Worm (Caenorhabditis elegans): Measurements from ENCODE around the gene ZC239.21.

DNA sequence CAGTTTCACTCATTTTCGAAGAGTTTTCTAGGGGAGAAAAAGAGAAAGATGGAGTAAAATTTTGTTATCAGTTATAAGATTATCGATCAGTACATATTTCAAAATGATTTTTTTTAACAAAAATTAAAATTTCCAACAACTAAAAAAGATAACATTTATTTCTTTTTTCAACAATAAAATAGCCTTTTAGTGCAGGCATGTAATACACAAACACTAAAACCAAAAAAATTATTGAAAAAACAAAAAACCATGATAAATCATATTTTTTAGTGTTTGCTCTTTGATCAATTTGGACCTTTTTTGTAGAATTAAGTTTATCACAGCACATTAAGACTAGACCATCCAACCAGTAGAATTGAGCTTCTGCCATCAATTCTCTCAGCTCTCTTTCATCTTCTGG is 17.9 kb downstream of the ZC239.21 start, which contains the start of gene ZC239.15:
- TF ChIP-seq cog-1 (tag; optimal IDR thresholded peaks at IDR 0.05), result no peak
- TF ChIP-seq T22C8.4 (GFP tag; IDR thresholded peaks at IDR 0.05), result no peak
- TF ChIP-seq ztf-23 (GFP tag; IDR thresholded peaks at IDR 0.05), result no peak
- TF ChIP-seq flt-1 (GFP tag; IDR thresholded peaks at IDR 0.05), result no peak

Data from whole organism, midembryonic.